Worm (Caenorhabditis elegans) whole organism, L1 larva: ENCODE measurements around the gene sec-22.

Experiments used
- C16A3.4 ChIP-seq: fragments of 150-350 bp; optimal IDR thresholded peaks from 2 replicates; lab custom pipeline; 2014; ENCODE audit warnings: missing biosample characterization, missing genetic modification characterization
- C34B4.2 ChIP-seq: sonication (generic microtip); optimal IDR thresholded peaks from 2 replicates; lab custom pipeline; 2017; ENCODE audit warnings: mild to moderate bottlenecking, missing genetic modification characterization, missing compliant biosample characterization
- F16B12.6 ChIP-seq: fragments of 150-350 bp; optimal IDR thresholded peaks from 2 replicates; lab custom pipeline; 2014; ENCODE audit warnings: missing biosample characterization, missing genetic modification characterization
- Y116A8C.19 ChIP-seq: sonication (generic microtip); optimal IDR thresholded peaks from 2 replicates; lab custom pipeline; 2016; ENCODE audit warnings: missing compliant biosample characterization, missing genetic modification characterization, borderline replicate concordance
- aly-2 ChIP-seq: fragments of 150-350 bp; optimal IDR thresholded peaks from 2 replicates; lab custom pipeline; 2014; ENCODE audit warnings: missing biosample characterization, missing genetic modification characterization
- ama-1 ChIP-seq: fragments of 150-350 bp; optimal IDR thresholded peaks from 2 replicates; lab custom pipeline; 2014
- blmp-1 ChIP-seq: fragments of 150-350 bp; optimal IDR thresholded peaks from 2 replicates; lab custom pipeline; 2014; ENCODE audit warnings: missing biosample characterization, missing genetic modification characterization
- ceh-63 ChIP-seq: fragments of 200-800 bp; sonication (Bioruptor generic); optimal IDR thresholded peaks from 2 replicates; lab custom pipeline; 2018; ENCODE audit warnings: mild to moderate bottlenecking, missing genetic modification characterization, missing compliant biosample characterization
- ceh-8 ChIP-seq: fragments of 200-800 bp; sonication (Bioruptor generic); optimal IDR thresholded peaks from 2 replicates; lab custom pipeline; 2018; ENCODE audit warnings: mild to moderate bottlenecking, missing genetic modification characterization, moderate library complexity, missing compliant biosample characterization
- ceh-82 ChIP-seq, 3 experiments: fragments of 150-350 bp in 1 of 3; sonication (generic microtip) in 2 of 3; optimal IDR thresholded peaks; 2 replicates each; lab custom pipeline; 2014 to 2017; ENCODE audit warnings: missing biosample characterization in 3 of 3, missing genetic modification characterization in 3 of 3
- ceh-88 ChIP-seq: fragments of 200-800 bp; sonication (Bioruptor generic); IDR thresholded peaks from 2 replicates; pipeline ENCODE4 v1.3.6; 2022; ENCODE audit warnings: missing genetic modification characterization, missing compliant biosample characterization
- ceh-90 ChIP-seq: sonication (generic microtip); optimal IDR thresholded peaks from 2 replicates; lab custom pipeline; 2016; ENCODE audit warnings: missing genetic modification characterization, missing compliant biosample characterization
- dpl-1 ChIP-seq, 3 experiments: fragments of 150-350 bp in 2 of 3; sonication (generic microtip) in 1 of 3; optimal IDR thresholded peaks; 2 replicates each; lab custom pipeline; 2014 to 2017; ENCODE audit warnings: missing biosample characterization in 3 of 3, missing genetic modification characterization in 3 of 3, missing genetic modification reagents in 3 of 3
- efl-1 ChIP-seq, 4 experiments: fragments of 150-350 bp; optimal IDR thresholded peaks in 3 of 4; peaks in 1 of 4; 1 replicate in 1 of 4; 2 replicates in 3 of 4; lab custom pipeline; 2014; ENCODE audit warnings: missing biosample characterization in 2 of 4, missing genetic modification characterization in 2 of 4, missing genetic modification reagents in 2 of 4
- egl-27 ChIP-seq, 2 experiments: fragments of 150-350 bp in 1 of 2; sonication (generic microtip); optimal IDR thresholded peaks; 3 replicates each; lab custom pipeline; 2017 to 2018; ENCODE audit warnings: missing biosample characterization in 2 of 2, missing genetic modification characterization in 2 of 2, missing genetic modification reagents in 2 of 2
- elt-2 ChIP-seq: sonication (generic microtip); optimal IDR thresholded peaks from 2 replicates; lab custom pipeline; 2016; ENCODE audit warnings: missing genetic modification characterization, mild to moderate bottlenecking, inconsistent platforms, missing compliant biosample characterization, missing genetic modification reagents
- elt-3 ChIP-seq, 6 experiments: fragments of 150-350 bp in 1 of 6; sonication (generic microtip); optimal IDR thresholded peaks; 2 replicates each; lab custom pipeline; 2017 to 2018; ENCODE audit warnings: missing biosample characterization in 6 of 6, missing genetic modification characterization in 6 of 6, inconsistent platforms in 1 of 6
- fkh-4 ChIP-seq: sonication (generic microtip); optimal IDR thresholded peaks from 2 replicates; lab custom pipeline; 2016; ENCODE audit warnings: missing compliant biosample characterization, missing genetic modification characterization, borderline replicate concordance
- fos-1 ChIP-seq: fragments of 150-350 bp; optimal IDR thresholded peaks from 2 replicates; lab custom pipeline; 2014; ENCODE audit warnings: missing biosample characterization, missing genetic modification characterization
- grh-1 ChIP-seq: fragments of 200-800 bp; sonication (Bioruptor generic); IDR thresholded peaks from 2 replicates; pipeline ENCODE4 v1.3.6; 2022; ENCODE audit warnings: missing genetic modification reagents, missing genetic modification characterization, missing compliant biosample characterization
- hpl-2 ChIP-seq: fragments of 150-350 bp; optimal IDR thresholded peaks from 2 replicates; lab custom pipeline; 2014; ENCODE audit warnings: missing biosample characterization, missing genetic modification reagents, missing genetic modification characterization
- irx-1 ChIP-seq: sonication (generic microtip); optimal IDR thresholded peaks from 2 replicates; lab custom pipeline; 2016; ENCODE audit warnings: missing genetic modification characterization, missing compliant biosample characterization
- isw-1 ChIP-seq: fragments of 200-800 bp; sonication (Bioruptor generic); IDR thresholded peaks from 2 replicates; pipeline ENCODE4 v1.3.6; 2022; ENCODE audit warnings: missing genetic modification characterization, missing compliant biosample characterization
- jun-1 ChIP-seq: fragments of 150-350 bp; optimal IDR thresholded peaks from 2 replicates; lab custom pipeline; 2014; ENCODE audit warnings: missing biosample characterization, missing genetic modification reagents, missing genetic modification characterization
- lin-13 ChIP-seq: fragments of 150-350 bp; optimal IDR thresholded peaks from 2 replicates; lab custom pipeline; 2014; ENCODE audit warnings: missing biosample characterization, missing genetic modification reagents, missing genetic modification characterization
- lin-35 ChIP-seq, 2 experiments: fragments of 150-350 bp; optimal IDR thresholded peaks; 2 replicates each; lab custom pipeline; 2014; ENCODE audit warnings: missing biosample characterization in 2 of 2, missing genetic modification characterization in 2 of 2, missing genetic modification reagents in 2 of 2
- lin-39 ChIP-seq: fragments of 150-350 bp; optimal IDR thresholded peaks from 2 replicates; lab custom pipeline; 2014; ENCODE audit warnings: missing biosample characterization, missing genetic modification reagents, missing genetic modification characterization
- lir-3 ChIP-seq: sonication (generic microtip); optimal IDR thresholded peaks from 2 replicates; lab custom pipeline; 2016; ENCODE audit warnings: mild to moderate bottlenecking, missing genetic modification characterization, moderate library complexity, missing compliant biosample characterization; ENCODE audit not compliant: poor library complexity
- lsy-2 ChIP-seq, 2 experiments: fragments of 150-350 bp; optimal IDR thresholded peaks; 2 replicates each; lab custom pipeline; 2014; ENCODE audit warnings: missing biosample characterization in 2 of 2, missing genetic modification characterization in 2 of 2
- mab-9 ChIP-seq: fragments of 200-800 bp; sonication (Bioruptor generic); IDR thresholded peaks from 2 replicates; pipeline ENCODE4 v1.3.6; 2022; ENCODE audit warnings: missing genetic modification reagents, missing genetic modification characterization, missing compliant biosample characterization
- mef-2 ChIP-seq: fragments of 150-350 bp; optimal IDR thresholded peaks from 2 replicates; lab custom pipeline; 2014; ENCODE audit warnings: missing biosample characterization, missing genetic modification characterization
- mep-1 ChIP-seq: fragments of 150-350 bp; optimal IDR thresholded peaks from 2 replicates; lab custom pipeline; 2014; ENCODE audit warnings: missing biosample characterization, missing genetic modification characterization
- nhr-11 ChIP-seq: fragments of 150-350 bp; optimal IDR thresholded peaks from 2 replicates; lab custom pipeline; 2014; ENCODE audit warnings: missing biosample characterization, missing genetic modification characterization
- nhr-19 ChIP-seq: fragments of 200-800 bp; sonication (Bioruptor generic); conservative IDR thresholded peaks from 2 replicates; pipeline ENCODE4 v1.3.6; 2022; ENCODE audit warnings: missing genetic modification characterization, missing compliant biosample characterization
- nhr-20 ChIP-seq: sonication (generic microtip); optimal IDR thresholded peaks from 2 replicates; lab custom pipeline; 2016; ENCODE audit warnings: mild to moderate bottlenecking, missing genetic modification characterization, missing compliant biosample characterization
- nhr-47 ChIP-seq: sonication (generic microtip); optimal IDR thresholded peaks from 2 replicates; lab custom pipeline; 2016; ENCODE audit warnings: mild to moderate bottlenecking, missing genetic modification characterization, moderate library complexity, missing compliant biosample characterization
- nhr-71 ChIP-seq: sonication (generic microtip); optimal IDR thresholded peaks from 2 replicates; lab custom pipeline; 2016; ENCODE audit warnings: mild to moderate bottlenecking, missing genetic modification characterization, moderate library complexity, missing compliant biosample characterization
- nhr-77 ChIP-seq: fragments of 150-350 bp; optimal IDR thresholded peaks from 2 replicates; lab custom pipeline; 2014; ENCODE audit warnings: missing biosample characterization, missing genetic modification characterization
- rnt-1 ChIP-seq: sonication (generic microtip); optimal IDR thresholded peaks from 2 replicates; lab custom pipeline; 2016; ENCODE audit warnings: mild to moderate bottlenecking, missing genetic modification characterization, moderate library complexity, missing compliant biosample characterization
- snu-23 ChIP-seq: sonication (generic microtip); optimal IDR thresholded peaks from 2 replicates; lab custom pipeline; 2016; ENCODE audit warnings: missing genetic modification characterization, missing compliant biosample characterization
- sox-4 ChIP-seq: sonication (generic microtip); optimal IDR thresholded peaks from 2 replicates; lab custom pipeline; 2016; ENCODE audit warnings: missing genetic modification characterization, missing compliant biosample characterization
- swsn-7 ChIP-seq: sonication (generic microtip); optimal IDR thresholded peaks from 2 replicates; lab custom pipeline; 2016; ENCODE audit warnings: missing genetic modification characterization, missing compliant biosample characterization
- tbx-2 ChIP-seq: sonication (generic microtip); optimal IDR thresholded peaks from 2 replicates; lab custom pipeline; 2016; ENCODE audit warnings: missing genetic modification characterization, missing compliant biosample characterization
- tlp-1 ChIP-seq: fragments of 150-350 bp; optimal IDR thresholded peaks from 2 replicates; lab custom pipeline; 2014; ENCODE audit warnings: missing biosample characterization, missing genetic modification characterization
- unc-130 ChIP-seq: fragments of 150-350 bp; optimal IDR thresholded peaks from 2 replicates; lab custom pipeline; 2017; ENCODE audit warnings: missing biosample characterization, missing genetic modification characterization, inconsistent platforms
- unc-30 ChIP-seq: sonication (generic microtip); optimal IDR thresholded peaks from 2 replicates; lab custom pipeline; 2017; ENCODE audit warnings: missing biosample characterization, missing genetic modification characterization
- unc-86 ChIP-seq: sonication (generic microtip); optimal IDR thresholded peaks from 2 replicates; lab custom pipeline; 2016; ENCODE audit warnings: missing genetic modification characterization, missing compliant biosample characterization
- vab-15 ChIP-seq: sonication (generic microtip); optimal IDR thresholded peaks from 2 replicates; lab custom pipeline; 2017; ENCODE audit warnings: missing genotype, mild to moderate bottlenecking, missing genetic modification characterization, missing compliant biosample characterization
- zip-4 ChIP-seq: fragments of 200-800 bp; sonication (Bioruptor generic); optimal IDR thresholded peaks from 2 replicates; lab custom pipeline; 2018; ENCODE audit warnings: mild to moderate bottlenecking, missing genetic modification characterization, moderate library complexity, missing compliant biosample characterization
- ztf-11 ChIP-seq, 2 experiments: sonication (generic microtip); optimal IDR thresholded peaks; 2 replicates each; lab custom pipeline; 2016 to 2017; ENCODE audit warnings: missing genetic modification characterization in 2 of 2, missing biosample characterization in 1 of 2, missing compliant biosample characterization in 1 of 2
- ztf-4 ChIP-seq: fragments of 150-350 bp; optimal IDR thresholded peaks from 2 replicates; lab custom pipeline; 2014; ENCODE audit warnings: missing biosample characterization, missing genetic modification characterization

Gene sec-22

ce11 chrX:1010627-1011452 is 24.5 kb upstream of the sec-22 start (continued):
- peak; percentile 33 for TF ChIP-seq rnt-1
- peak in 1 of 2 experiments; percentile 76 for TF ChIP-seq lin-35 (GFP tag; optimal IDR thresholded peaks at IDR 0.05; lab: Kevin White, UChicago)
- no peak for TF ChIP-seq ceh-90
- peak; percentile 9 for TF ChIP-seq jun-1
- peak; percentile 45; the same call in 1 of the 2 replicates for TF ChIP-seq grh-1 (GFP tag; lab: Robert Waterston, UW)
- TF ChIP-seq vab-15 (tag; lab: Kevin White, UChicago), result peak; percentile 91
- peak; percentile 62 for TF ChIP-seq mep-1 (tag; lab: Kevin White, UChicago)
- no peak for TF ChIP-seq ceh-8 (GFP tag; lab: Kevin White, UChicago)
- no peak for TF ChIP-seq C34B4.2 (tag; lab: Kevin White, UChicago)
- peak; percentile 34 to 62 for TF ChIP-seq lsy-2 (tag; optimal IDR thresholded peaks at IDR 0.05; lab: Kevin White, UChicago)
- TF ChIP-seq unc-130 (tag; lab: Kevin White, UChicago), result no peak
- peak; percentile 56 for TF ChIP-seq tbx-2
- TF ChIP-seq isw-1 (GFP tag; lab: Robert Waterston, UW), result no peak
- peak in 2 of 3 experiments; percentile 4 to 36 for TF ChIP-seq dpl-1 (GFP tag; optimal IDR thresholded peaks at IDR 0.05; lab: Kevin White, UChicago)
- TF ChIP-seq ceh-63 (GFP tag; lab: Kevin White, UChicago), result no peak
- TF ChIP-seq hpl-2 (GFP tag; lab: Kevin White, UChicago), result peak; percentile 36
- no peak for TF ChIP-seq fkh-4 (tag; lab: Kevin White, UChicago)
- no peak for TF ChIP-seq aly-2 (tag; lab: Kevin White, UChicago)
- peak; percentile 1 to 16 for TF ChIP-seq efl-1 (optimal IDR thresholded peaks at IDR 0.05; lab: Kevin White, UChicago)
- TF ChIP-seq efl-1 (GFP tag; optimal IDR thresholded peaks at IDR 0.05 in 1 of 2; lab: Kevin White, UChicago), result peak in 1 of 2 experiments; percentile 91
- peak; percentile 81 for TF ChIP-seq nhr-19 (GFP tag; lab: Robert Waterston, UW)
- TF ChIP-seq mab-9 (GFP tag; lab: Robert Waterston, UW), result no peak
- no peak for TF ChIP-seq ceh-82 (tag; optimal IDR thresholded peaks at IDR 0.05; lab: Kevin White, UChicago)
- TF ChIP-seq lin-13 (GFP tag; lab: Kevin White, UChicago), result peak; percentile 26
- no peak for TF ChIP-seq unc-30 (tag; lab: Kevin White, UChicago)
- TF ChIP-seq ztf-4 (tag; lab: Kevin White, UChicago), result peak; percentile 56
- TF ChIP-seq blmp-1 (tag; lab: Kevin White, UChicago), result peak; percentile 75
- no peak for TF ChIP-seq tlp-1
- no peak for TF ChIP-seq Y116A8C.19 (tag; lab: Kevin White, UChicago)
- peak; percentile 38 for TF ChIP-seq swsn-7 (tag; lab: Kevin White, UChicago)
- TF ChIP-seq nhr-11, result no peak
- TF ChIP-seq mef-2 (tag; lab: Kevin White, UChicago), result no peak
- peak; percentile 25 for TF ChIP-seq ama-1 (lab: Kevin White, UChicago)
- peak; percentile 84 for TF ChIP-seq elt-2 (tag; lab: Kevin White, UChicago)
- peak; percentile 85 for TF ChIP-seq nhr-20 (tag; lab: Kevin White, UChicago)
- TF ChIP-seq sox-4, result peak; percentile 25
- TF ChIP-seq F16B12.6 (tag; lab: Kevin White, UChicago), result no peak
- peak; percentile 0 to 83 (median 29) for TF ChIP-seq elt-3 (tag; optimal IDR thresholded peaks at IDR 0.05; lab: Kevin White, UChicago)
- peak; percentile 47 for TF ChIP-seq nhr-47
- no peak for TF ChIP-seq nhr-77 (tag; lab: Kevin White, UChicago)
- no peak for TF ChIP-seq egl-27 (tag; optimal IDR thresholded peaks at IDR 0.05; lab: Kevin White, UChicago)
- no peak for TF ChIP-seq lin-39 (tag; lab: Kevin White, UChicago)
- TF ChIP-seq unc-86 (tag; lab: Kevin White, UChicago), result no peak
- TF ChIP-seq zip-4, result no peak
- TF ChIP-seq fos-1 (tag; lab: Kevin White, UChicago), result no peak
- peak; percentile 52 for TF ChIP-seq lir-3
- TF ChIP-seq ztf-11 (tag; optimal IDR thresholded peaks at IDR 0.05; lab: Kevin White, UChicago), result no peak
- TF ChIP-seq ceh-88 (GFP tag; lab: Robert Waterston, UW), result 0 out of 2 replicates have a peak, but pooled peaks have one; percentile 3
- TF ChIP-seq nhr-71, result peak; percentile 86
- TF ChIP-seq snu-23 (GFP tag; lab: Kevin White, UChicago), result peak; percentile 82
- no peak for TF ChIP-seq irx-1
- TF ChIP-seq C16A3.4 (tag; lab: Kevin White, UChicago), result peak; percentile 38
